Fruit fly (Drosophila melanogaster) whole organism, embryonic: ENCODE measurements around the gene Jhbp14.
A peak's percentile ranks its signal among the peaks of the same experiment; 100 is the strongest.

Experiments used
- Ada2b ChIP-seq: fragments of 200-800 bp; sonication (Bioruptor generic); IDR thresholded peaks from 2 replicates; pipeline ENCODE4 v1.3.6; 2022; ENCODE audit warnings: missing biosample characterization, missing genetic modification characterization
- B-H1 ChIP-seq: fragments of 200-800 bp; sonication (Bioruptor generic); IDR thresholded peaks from 3 replicates; pipeline ENCODE4 v1.3.6; 2022; ENCODE audit warnings: missing biosample characterization, missing genetic modification characterization
- Bdp1 ChIP-seq: fragments of 200-800 bp; sonication (Bioruptor generic); optimal IDR thresholded peaks from 3 replicates; lab custom pipeline; 2016; ENCODE audit warnings: missing biosample characterization, missing genetic modification characterization
- CG10543 ChIP-seq: fragments of 200-800 bp; sonication (Bioruptor generic); optimal IDR thresholded peaks from 3 replicates; lab custom pipeline; 2017; ENCODE audit warnings: missing biosample characterization, mild to moderate bottlenecking, missing genetic modification characterization, moderate library complexity
- CG11696 ChIP-seq: fragments of 200-800 bp; sonication (Bioruptor generic); IDR thresholded peaks from 2 replicates; pipeline ENCODE4 v1.3.6; 2022; ENCODE audit warnings: missing biosample characterization, missing genetic modification characterization
- CG12155 ChIP-seq: fragments of 200-800 bp; sonication (Bioruptor generic); optimal IDR thresholded peaks from 3 replicates; lab custom pipeline; 2016; ENCODE audit warnings: missing biosample characterization, missing genetic modification characterization
- CG12236 ChIP-seq: fragments of 200-800 bp; sonication (Bioruptor generic); optimal IDR thresholded peaks from 2 replicates; lab custom pipeline; 2016; ENCODE audit warnings: missing biosample characterization, missing genetic modification characterization
- CG12659 ChIP-seq: fragments of 200-800 bp; sonication (Bioruptor generic); optimal IDR thresholded peaks from 3 replicates; lab custom pipeline; 2017; ENCODE audit warnings: mild to moderate bottlenecking, missing biosample characterization, missing genetic modification reagents, missing genetic modification characterization
- CG13287 ChIP-seq: fragments of 200-800 bp; sonication (Bioruptor generic); IDR thresholded peaks from 2 replicates; pipeline ENCODE4 v1.3.6; 2022; ENCODE audit warnings: missing biosample characterization, missing genetic modification characterization; ENCODE audit not compliant: partially characterized antibody
- CG13775 ChIP-seq: fragments of 200-800 bp; sonication (Bioruptor generic); optimal IDR thresholded peaks from 3 replicates; lab custom pipeline; 2017; ENCODE audit warnings: missing biosample characterization, mild to moderate bottlenecking, missing genetic modification characterization
- CG1647 ChIP-seq: fragments of 200-800 bp; sonication (Bioruptor generic); optimal IDR thresholded peaks from 3 replicates; lab custom pipeline; 2016; ENCODE audit warnings: missing biosample characterization, missing genetic modification characterization
- CG17568 ChIP-seq: fragments of 200-800 bp; sonication (Bioruptor generic); optimal IDR thresholded peaks from 2 replicates; lab custom pipeline; 2018; ENCODE audit warnings: missing biosample characterization, mild to moderate bottlenecking, missing genetic modification characterization, moderate library complexity
- CG1792 ChIP-seq: fragments of 200-800 bp; sonication (Bioruptor generic); optimal IDR thresholded peaks from 2 replicates; lab custom pipeline; 2016; ENCODE audit warnings: missing biosample characterization, missing genetic modification characterization
- CG2129 ChIP-seq: fragments of 200-800 bp; sonication (Bioruptor generic); IDR thresholded peaks from 2 replicates; pipeline ENCODE4 v1.3.6; 2022; ENCODE audit warnings: missing biosample characterization, missing genetic modification characterization; ENCODE audit not compliant: partially characterized antibody
- CG32767 ChIP-seq: fragments of 200-800 bp; sonication (Bioruptor generic); IDR thresholded peaks from 2 replicates; pipeline ENCODE4 v1.3.6; 2022; ENCODE audit warnings: missing biosample characterization, missing genetic modification characterization
- CG34422 ChIP-seq: fragments of 200-800 bp; sonication (Bioruptor generic); IDR thresholded peaks from 3 replicates; pipeline ENCODE4 v1.3.6; 2022; ENCODE audit warnings: missing biosample characterization, missing genetic modification characterization
- CG3847 ChIP-seq: fragments of 200-800 bp; sonication (Bioruptor generic); IDR thresholded peaks from 2 replicates; pipeline ENCODE4 v1.3.6; 2022; ENCODE audit warnings: missing biosample characterization, missing genetic modification characterization
- CG4730 ChIP-seq: fragments of 200-800 bp; sonication (Bioruptor generic); IDR thresholded peaks from 2 replicates; pipeline ENCODE4 v1.3.6; 2022; ENCODE audit warnings: missing biosample characterization, missing genetic modification characterization
- CG6654 ChIP-seq: fragments of 200-800 bp; sonication (Bioruptor generic); optimal IDR thresholded peaks from 2 replicates; lab custom pipeline; 2017; ENCODE audit warnings: missing biosample characterization, mild to moderate bottlenecking, missing genetic modification characterization
- CrebB ChIP-seq: fragments of 200-800 bp; sonication (Bioruptor generic); optimal IDR thresholded peaks from 3 replicates; lab custom pipeline; 2018; ENCODE audit warnings: missing biosample characterization, mild to moderate bottlenecking, missing genetic modification characterization
- Dek ChIP-seq: fragments of 200-800 bp; sonication (Bioruptor generic); optimal IDR thresholded peaks from 3 replicates; lab custom pipeline; 2019; ENCODE audit warnings: missing biosample characterization, mild to moderate bottlenecking, missing genetic modification characterization, moderate library complexity
- Dfd ChIP-seq, 2 experiments: fragments of >200 bp; optimal IDR thresholded peaks; 2 replicates each; lab custom pipeline; 2017; ENCODE audit warnings: missing biosample characterization in 2 of 2, missing genetic modification characterization in 2 of 2
- Drgx ChIP-seq: fragments of 200-800 bp; sonication (Bioruptor generic); IDR thresholded peaks from 2 replicates; pipeline ENCODE4 v1.3.6; 2022; ENCODE audit warnings: missing biosample characterization, missing genetic modification characterization
- Hey ChIP-seq: fragments of 200-800 bp; sonication (Bioruptor generic); optimal IDR thresholded peaks from 3 replicates; lab custom pipeline; 2018; ENCODE audit warnings: missing biosample characterization, mild to moderate bottlenecking, missing genetic modification characterization
- Hr3 ChIP-seq: fragments of 200-800 bp; sonication (Bioruptor generic); optimal IDR thresholded peaks from 3 replicates; lab custom pipeline; 2016; ENCODE audit warnings: missing biosample characterization, missing genetic modification characterization
- Hr39 ChIP-seq: fragments of >200 bp; optimal IDR thresholded peaks from 2 replicates; lab custom pipeline; 2017
- Hr51 ChIP-seq, 2 experiments: fragments of 200-800 bp; sonication (Bioruptor generic); optimal IDR thresholded peaks; 2 replicates in 1 of 2; 3 replicates in 1 of 2; lab custom pipeline; 2016 to 2018; ENCODE audit warnings: missing biosample characterization in 2 of 2, missing genetic modification characterization in 2 of 2, mild to moderate bottlenecking in 1 of 2, moderate library complexity in 1 of 2
- Lhr ChIP-seq: fragments of 200-800 bp; sonication (Bioruptor generic); optimal IDR thresholded peaks from 3 replicates; lab custom pipeline; 2017; ENCODE audit warnings: mild to moderate bottlenecking, missing biosample characterization, missing genetic modification reagents, missing genetic modification characterization
- MESR4 ChIP-seq: fragments of 200-800 bp; sonication (Bioruptor generic); optimal IDR thresholded peaks from 2 replicates; lab custom pipeline; 2018; ENCODE audit warnings: missing biosample characterization, mild to moderate bottlenecking, missing genetic modification characterization, moderate library complexity
- Med ChIP-seq: fragments of 200-800 bp; sonication (Bioruptor generic); peaks from one replicate; lab custom pipeline; 2016; ENCODE audit warnings: missing biosample characterization, missing genetic modification characterization, mild to moderate bottlenecking, inconsistent platforms, moderate library complexity
- Opbp ChIP-seq: fragments of 200-800 bp; sonication (Bioruptor generic); IDR thresholded peaks from 3 replicates; pipeline ENCODE4 v1.3.6; 2022; ENCODE audit warnings: missing biosample characterization, missing genetic modification characterization; ENCODE audit not compliant: partially characterized antibody
- Ravus ChIP-seq: fragments of 200-800 bp; sonication (Bioruptor generic); IDR thresholded peaks from 2 replicates; pipeline ENCODE4 v1.3.6; 2022; ENCODE audit warnings: missing biosample characterization, missing genetic modification characterization
- Sry-δ ChIP-seq: fragments of 200-800 bp; sonication (Bioruptor generic); optimal IDR thresholded peaks from 2 replicates; lab custom pipeline; 2016; ENCODE audit warnings: missing biosample characterization, missing genetic modification characterization
- Trl ChIP-seq, 3 experiments: fragments of >200 bp in 2 of 3; fragments of 200-800 bp in 1 of 3; sonication (Bioruptor generic) in 1 of 3; optimal IDR thresholded peaks; 2 replicates in 1 of 3; 3 replicates in 2 of 3; lab custom pipeline; 2016 to 2017; ENCODE audit warnings: missing biosample characterization in 1 of 3, missing genetic modification characterization in 1 of 3
- abd-A ChIP-seq: fragments of 200-800 bp; sonication (Bioruptor generic); optimal IDR thresholded peaks from 3 replicates; lab custom pipeline; 2019; ENCODE audit warnings: missing biosample characterization, mild to moderate bottlenecking, missing genetic modification characterization, moderate library complexity
- amos ChIP-seq: fragments of 200-800 bp; sonication (Bioruptor generic); IDR thresholded peaks from 2 replicates; pipeline ENCODE4 v1.3.6; 2022; ENCODE audit warnings: missing biosample characterization, missing genetic modification characterization; ENCODE audit not compliant: partially characterized antibody
- ap ChIP-seq: fragments of 200-800 bp; sonication (Bioruptor generic); IDR thresholded peaks from 2 replicates; pipeline ENCODE4 v1.3.6; 2022; ENCODE audit warnings: missing biosample characterization, missing genetic modification characterization
- crp ChIP-seq, 2 experiments: fragments of 200-800 bp; sonication (Bioruptor generic); optimal IDR thresholded peaks; 2 replicates in 1 of 2; 3 replicates in 1 of 2; lab custom pipeline; 2017; ENCODE audit warnings: missing biosample characterization in 2 of 2, missing genetic modification characterization in 2 of 2, mild to moderate bottlenecking in 1 of 2, moderate library complexity in 1 of 2
- ems ChIP-seq: fragments of 200-800 bp; sonication (Bioruptor generic); optimal IDR thresholded peaks from 3 replicates; lab custom pipeline; 2016; ENCODE audit warnings: missing biosample characterization, missing genetic modification characterization
- eyg ChIP-seq: fragments of 200-800 bp; sonication (Bioruptor generic); optimal IDR thresholded peaks from 3 replicates; lab custom pipeline; 2016; ENCODE audit warnings: missing biosample characterization, missing genetic modification characterization
- ind ChIP-seq: fragments of 200-800 bp; sonication (Bioruptor generic); optimal IDR thresholded peaks from 3 replicates; lab custom pipeline; 2016; ENCODE audit warnings: missing biosample characterization, missing genetic modification characterization
- inv ChIP-seq: fragments of 200-800 bp; sonication (Bioruptor generic); IDR thresholded peaks from 2 replicates; pipeline ENCODE4 v1.3.6; 2022; ENCODE audit warnings: missing biosample characterization, missing genetic modification characterization; ENCODE audit not compliant: partially characterized antibody
- lilli ChIP-seq: fragments of 200-800 bp; sonication (Bioruptor generic); optimal IDR thresholded peaks from 3 replicates; lab custom pipeline; 2016; ENCODE audit warnings: missing biosample characterization, missing genetic modification characterization
- lola ChIP-seq, 3 experiments: fragments of >200 bp in 2 of 3; fragments of 200-800 bp in 1 of 3; sonication (Bioruptor generic) in 1 of 3; optimal IDR thresholded peaks; 2 replicates each; lab custom pipeline; 2017 to 2019; ENCODE audit warnings: missing biosample characterization in 3 of 3, missing genetic modification characterization in 3 of 3, mild to moderate bottlenecking in 1 of 3, moderate library complexity in 1 of 3
- pan ChIP-seq, 4 experiments: fragments of >200 bp in 3 of 4; fragments of 200-800 bp in 1 of 4; sonication (Bioruptor generic) in 1 of 4; optimal IDR thresholded peaks in 3 of 4; IDR thresholded peaks in 1 of 4; 2 replicates each; pipeline versions ENCODE4 v1.3.6 to Lab custom; 2017 to 2022; ENCODE audit warnings: missing biosample characterization in 2 of 4, missing genetic modification characterization in 2 of 4, mixed read lengths in 1 of 4
- pfk ChIP-seq: fragments of 200-800 bp; sonication (Bioruptor generic); optimal IDR thresholded peaks from 2 replicates; lab custom pipeline; 2018; ENCODE audit warnings: missing biosample characterization, mild to moderate bottlenecking, missing genetic modification characterization, moderate library complexity
- sima ChIP-seq: fragments of 200-800 bp; sonication (Bioruptor generic); optimal IDR thresholded peaks from 2 replicates; lab custom pipeline; 2016; ENCODE audit warnings: missing biosample characterization, missing genetic modification characterization
- trem ChIP-seq: fragments of 200-800 bp; optimal IDR thresholded peaks from 3 replicates; lab custom pipeline; 2019; ENCODE audit warnings: missing biosample characterization, mild to moderate bottlenecking, missing genetic modification characterization, moderate library complexity
- wek ChIP-seq: fragments of 200-800 bp; sonication (Bioruptor generic); optimal IDR thresholded peaks from 3 replicates; lab custom pipeline; 2018; ENCODE audit warnings: missing biosample characterization, mild to moderate bottlenecking, missing genetic modification characterization, moderate library complexity

The Jhbp14 gene

dm6 chr2L:13191894-13192293 lies 44.4 kb upstream of the Jhbp14 start, which contains the start of the genes CG16974 and Edem2 (continued):
- TF ChIP-seq Dek (tag; lab: Kevin White, UChicago), result peak; percentile 74
- TF ChIP-seq CG2129 (GFP tag; lab: Robert Waterston, UW), result no peak
- no peak for TF ChIP-seq CG17568 (GFP tag; lab: Kevin White, UChicago)
- peak; percentile 54 for TF ChIP-seq ems (GFP tag; lab: Kevin White, UChicago)
- peak in 1 of 2 experiments; percentile 61 for TF ChIP-seq Hr51 (GFP tag; optimal IDR thresholded peaks at IDR 0.05; lab: Kevin White, UChicago)
- TF ChIP-seq Hey (tag; lab: Kevin White, UChicago), result no peak
- peak; percentile 84 for TF ChIP-seq CG34422 (GFP tag; lab: Robert Waterston, UW)
- peak; percentile 59 for TF ChIP-seq B-H1 (GFP tag; lab: Robert Waterston, UW)
- no peak for TF ChIP-seq Hr39 (lab: Kevin White, UChicago)
- peak in 1 of 3 experiments; percentile 66 for TF ChIP-seq lola (GFP tag; optimal IDR thresholded peaks at IDR 0.05; lab: Kevin White, UChicago)
- no peak for TF ChIP-seq Opbp (GFP tag; lab: Robert Waterston, UW)
- TF ChIP-seq crp (GFP tag; optimal IDR thresholded peaks at IDR 0.05; lab: Kevin White, UChicago), result peak in 1 of 2 experiments; percentile 73
- no peak for TF ChIP-seq CG11696
- TF ChIP-seq Trl (optimal IDR thresholded peaks at IDR 0.05; lab: Kevin White, UChicago), result no peak
- no peak for TF ChIP-seq Trl (GFP tag; optimal IDR thresholded peaks at IDR 0.05; lab: Kevin White, UChicago)
- peak; percentile 71 for TF ChIP-seq MESR4 (GFP tag; lab: Kevin White, UChicago)
- TF ChIP-seq inv (GFP tag; lab: Robert Waterston, UW), result no peak
- TF ChIP-seq CG13287, result peak; percentile 34; the same call in 1 of the 2 replicates
- TF ChIP-seq Ada2b (GFP tag; lab: Robert Waterston, UW), result peak; percentile 64
- TF ChIP-seq CG1647 (GFP tag; lab: Kevin White, UChicago), result peak; percentile 39
- peak; percentile 89 for TF ChIP-seq Lhr (GFP tag; lab: Kevin White, UChicago)
- TF ChIP-seq Drgx (GFP tag; lab: Robert Waterston, UW), result no peak
- peak; percentile 45 for TF ChIP-seq Bdp1
- TF ChIP-seq CG6654 (GFP tag; lab: Kevin White, UChicago), result no peak
- peak; percentile 3 for TF ChIP-seq Sry-δ (GFP tag; lab: Kevin White, UChicago)
- peak; percentile 83 for TF ChIP-seq ind (GFP tag; lab: Kevin White, UChicago)
- TF ChIP-seq CrebB (tag; lab: Kevin White, UChicago), result peak; percentile 12
- TF ChIP-seq trem (tag; lab: Kevin White, UChicago), result peak; percentile 87
- no peak for TF ChIP-seq pfk
- no peak for TF ChIP-seq CG12236 (GFP tag; lab: Kevin White, UChicago)
- peak; percentile 71 for TF ChIP-seq CG32767
- TF ChIP-seq CG13775 (GFP tag; lab: Kevin White, UChicago), result peak; percentile 79
- no peak for TF ChIP-seq amos (GFP tag; lab: Robert Waterston, UW)
- TF ChIP-seq CG10543 (GFP tag; lab: Kevin White, UChicago), result no peak
- TF ChIP-seq sima (GFP tag; lab: Kevin White, UChicago), result no peak
- peak; percentile 78 for TF ChIP-seq Hr3 (GFP tag; lab: Kevin White, UChicago)
- peak; percentile 89 for TF ChIP-seq Med (GFP tag; lab: Kevin White, UChicago)
- peak; percentile 69 for TF ChIP-seq CG4730 (GFP tag; lab: Robert Waterston, UW)
- peak; percentile 84 for TF ChIP-seq CG3847
- no peak for TF ChIP-seq Dfd (GFP tag; optimal IDR thresholded peaks at IDR 0.05; lab: Kevin White, UChicago)
- no peak for TF ChIP-seq CG1792
- TF ChIP-seq CG12659 (GFP tag; lab: Kevin White, UChicago), result peak; percentile 90
- TF ChIP-seq pan (optimal IDR thresholded peaks at IDR 0.05; lab: Kevin White, UChicago), result no peak
- TF ChIP-seq pan (GFP tag; optimal IDR thresholded peaks at IDR 0.05 in 1 of 2, IDR thresholded peaks at IDR 0.05 in 1 of 2), result peak in 1 of 2 experiments; percentile 82
- TF ChIP-seq abd-A (tag; lab: Kevin White, UChicago), result no peak
- peak; percentile 13; the same call in 1 of the 2 replicates for TF ChIP-seq Ravus (GFP tag; lab: Robert Waterston, UW)
- TF ChIP-seq eyg (GFP tag; lab: Kevin White, UChicago), result no peak
- no peak for TF ChIP-seq wek (GFP tag; lab: Kevin White, UChicago)
- peak; percentile 84 for TF ChIP-seq CG12155 (GFP tag; lab: Kevin White, UChicago)
- peak; percentile 63 for TF ChIP-seq ap (GFP tag; lab: Robert Waterston, UW)
- peak; percentile 79 for TF ChIP-seq lilli (GFP tag; lab: Kevin White, UChicago)
